Worm (Caenorhabditis elegans): ENCODE measurements around the gene C49C8.5.

C49C8.5 gene

ce11 chrIV:8608934-8609333, 44.5 kb downstream of the C49C8.5 start, which contains the start of gene F42A9.6:
Gene F42A9.6, plus strand, starts transcription at chrIV:8609234.
- TF ChIP-seq eyg-1 (tag; optimal IDR thresholded peaks at IDR 0.05) (no peak), rnt-1 (tag; optimal IDR thresholded peaks at IDR 0.05) (no peak), ets-4 (tag; optimal IDR thresholded peaks at IDR 0.05) (no peak), ceh-48 (tag; optimal IDR thresholded peaks at IDR 0.05) (no peak), npax-4 (tag; optimal IDR thresholded peaks at IDR 0.05) (no peak), dve-1 (tag; optimal IDR thresholded peaks at IDR 0.05) (no peak), fkh-6 (tag; optimal IDR thresholded peaks at IDR 0.05) (no peak), K02D7.2 (tag; optimal IDR thresholded peaks at IDR 0.05) (no peak), ceh-45 (GFP tag; IDR thresholded peaks at IDR 0.05) (no peak), hlh-30 (tag; optimal IDR thresholded peaks at IDR 0.05; ENCODE audit: insufficient read depth) (no peak)

- TF ChIP-seq eyg-1 (tag; optimal IDR thresholded peaks at IDR 0.05) (no peak), ceh-14 (tag; optimal IDR thresholded peaks at IDR 0.05) (no peak), hlh-30 (tag; optimal IDR thresholded peaks at IDR 0.05; ENCODE audit: insufficient read depth) (no peak), ceh-6 (GFP tag; optimal IDR thresholded peaks at IDR 0.05) (no peak)
These were observed 45.3 kb downstream of the C49C8.5 start for ce11 chrIV:8608204-8608603.

- peak; percentile 63 for TF ChIP-seq ceh-18 (tag; optimal IDR thresholded peaks at IDR 0.05)
- TF ChIP-seq unc-55 (GFP tag; optimal IDR thresholded peaks at IDR 0.05): peak; percentile 16
- TF ChIP-seq ceh-9 (tag; optimal IDR thresholded peaks at IDR 0.05): no peak
- TF ChIP-seq che-1 (tag; optimal IDR thresholded peaks at IDR 0.05): no peak
These were observed 48.2 kb downstream of the C49C8.5 start for ce11 chrIV:8605217-8605616.

ce11 chrIV:8602877-8603276, 50.6 kb downstream of the C49C8.5 start, which contains the start of gene Y59H11AR.10:
Gene Y59H11AR.10, plus strand, starts transcription at chrIV:8603177.
- no peak for TF ChIP-seq ceh-9 (tag; optimal IDR thresholded peaks at IDR 0.05)
- no peak for TF ChIP-seq K02D7.2 (tag; optimal IDR thresholded peaks at IDR 0.05)
- no peak for TF ChIP-seq ceh-22 (tag; optimal IDR thresholded peaks at IDR 0.05)
- TF ChIP-seq hlh-8 (tag; optimal IDR thresholded peaks at IDR 0.05): no peak
- no peak for TF ChIP-seq che-1 (tag; optimal IDR thresholded peaks at IDR 0.05)
- TF ChIP-seq F13H6.1 (tag; optimal IDR thresholded peaks at IDR 0.05): no peak
- no peak for TF ChIP-seq ama-1 (optimal IDR thresholded peaks at IDR 0.05)

- TF ChIP-seq hlh-8 (tag; optimal IDR thresholded peaks at IDR 0.05) (no peak), pros-1 (tag; optimal IDR thresholded peaks at IDR 0.05) (no peak), hlh-6 (tag; optimal IDR thresholded peaks at IDR 0.05) (no peak), npax-4 (tag; optimal IDR thresholded peaks at IDR 0.05) (no peak), ref-2 (tag; optimal IDR thresholded peaks at IDR 0.05) (no peak), ceh-31 (tag; optimal IDR thresholded peaks at IDR 0.05) (no peak), T23F11.4 (GFP tag; optimal IDR thresholded peaks at IDR 0.05) (no peak), ceh-24 (tag; optimal IDR thresholded peaks at IDR 0.05) (no peak), pha-4 (tag; optimal IDR thresholded peaks at IDR 0.05) (no peak), ama-1 (optimal IDR thresholded peaks at IDR 0.05) (no peak), odd-2 (tag; optimal IDR thresholded peaks at IDR 0.05) (no peak), ceh-45 (GFP tag; IDR thresholded peaks at IDR 0.05) (no peak), ceh-34 (tag; optimal IDR thresholded peaks at IDR 0.05) (no peak), madf-2 (tag; optimal IDR thresholded peaks at IDR 0.05) (no peak)
These were observed 52.6 kb downstream of the C49C8.5 start, which contains the start of gene Y59H11AR.4 for ce11 chrIV:8600712-8601330. Gene Y59H11AR.4, minus strand, starts transcription at chrIV:8600762.

All from whole organism, late embryonic.